Fruit fly (Drosophila melanogaster) whole organism, wandering third instar larva: ENCODE results near the gene spel1.

Experiments used
- Hnf4 ChIP-seq: fragments of 200-800 bp; sonication (Bioruptor generic); optimal IDR thresholded peaks from 2 replicates; lab custom pipeline; 2016; ENCODE audit warnings: missing biosample characterization, mild to moderate bottlenecking, missing genetic modification characterization
- Sp1 ChIP-seq: fragments of 200-800 bp; sonication (Bioruptor generic); optimal IDR thresholded peaks from 3 replicates; lab custom pipeline; 2019; ENCODE audit warnings: missing biosample characterization, mild to moderate bottlenecking, missing genetic modification characterization, moderate library complexity
- sv ChIP-seq: fragments of 200-800 bp; sonication (Bioruptor generic); optimal IDR thresholded peaks from 3 replicates; lab custom pipeline; 2016; ENCODE audit warnings: missing biosample characterization, missing genetic modification characterization

DNA sequence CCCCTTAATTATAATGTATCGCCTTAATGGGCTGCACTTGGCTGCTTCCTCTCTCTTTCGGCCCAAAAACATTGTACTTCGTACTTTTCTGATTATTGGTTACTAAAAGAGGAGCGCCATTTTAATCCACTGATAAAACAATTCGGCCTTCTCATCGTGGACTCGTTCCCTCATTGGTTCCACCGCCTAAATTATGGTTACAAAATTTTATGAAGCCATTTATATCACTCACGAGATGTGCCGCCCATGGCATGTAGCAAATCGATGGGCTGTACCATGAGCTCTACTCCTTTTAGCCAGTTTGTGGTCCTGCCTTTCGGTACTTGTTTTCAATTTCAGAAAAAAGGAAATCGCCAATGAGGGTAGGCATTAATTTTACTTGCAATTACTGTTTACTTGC is 7.0 kb downstream of the spel1 start:
- no peak for TF ChIP-seq Hnf4 (GFP tag; lab: Kevin White, UChicago)
- TF ChIP-seq sv (GFP tag; lab: Kevin White, UChicago): no peak
- no peak for TF ChIP-seq Sp1 (GFP tag; lab: Kevin White, UChicago)
